Worm (Caenorhabditis elegans) whole organism, L4/young adult: Measurements from ENCODE around the gene T24H7.9.

Experiments
- W03F9.2 ChIP-seq: fragments of 150-350 bp; optimal IDR thresholded peaks from 2 replicates; lab custom pipeline; 2014; ENCODE audit warnings: missing biosample characterization, missing genetic modification characterization
- him-1 ChIP-seq: sonication (generic microtip); optimal IDR thresholded peaks from 2 replicates; lab custom pipeline; 2016; ENCODE audit warnings: missing genotype, missing genetic modification reagents, missing genetic modification characterization, missing compliant biosample characterization

DNA sequence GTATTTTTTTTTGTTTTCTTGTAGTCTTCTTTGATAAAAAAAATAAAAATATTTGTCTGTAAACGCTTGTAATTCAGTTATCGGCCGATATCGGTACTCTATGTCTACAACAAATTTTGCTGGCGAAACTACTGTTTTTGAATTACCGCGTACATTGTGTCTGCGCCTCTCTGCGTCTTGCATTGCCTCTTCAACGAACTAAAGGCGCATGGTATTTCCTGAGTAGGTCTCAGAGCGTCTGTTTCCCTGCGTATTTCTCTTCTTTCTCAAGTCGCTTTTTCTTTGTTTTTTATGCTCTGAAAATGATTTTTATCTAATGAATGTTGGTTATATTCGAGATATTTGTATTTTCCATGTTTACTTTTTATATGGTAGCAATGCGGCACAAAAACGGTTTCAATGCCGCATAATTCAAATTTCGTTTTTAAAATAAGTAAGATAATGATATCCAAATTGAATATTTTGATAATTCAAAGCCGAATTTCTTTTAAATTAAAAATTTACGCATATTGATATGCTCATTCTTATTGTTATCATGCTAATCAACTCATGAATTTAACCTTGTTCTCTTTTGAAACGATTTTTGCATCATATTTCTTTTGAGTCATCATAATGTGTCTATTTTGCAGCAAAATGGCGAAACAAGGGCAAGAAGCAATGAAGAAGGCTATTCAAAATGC, 15.6 kb upstream of the T24H7.9 start, which contains the start of gene phb-2:
- TF ChIP-seq him-1 (tag; lab: Kevin White, UChicago) (no peak), W03F9.2 (tag; lab: Kevin White, UChicago) (peak; percentile 75)
